Worm (Caenorhabditis elegans): ENCODE measurements around the gene smi-1.

Gene smi-1

ce11 chrIII:1852126-1852717 is 25.9 kb upstream of the smi-1 start:
- TF ChIP-seq R02D3.7 (tag; optimal IDR thresholded peaks at IDR 0.05) (no peak), madf-9 (GFP tag; conservative IDR thresholded peaks at IDR 0.05) (no peak), ceh-28 (tag; optimal IDR thresholded peaks at IDR 0.05) (peak; percentile 68), unc-39 (tag; optimal IDR thresholded peaks at IDR 0.05) (no peak), dpl-1 (GFP tag; optimal IDR thresholded peaks at IDR 0.05) (no peak), snpc-1.2 (GFP tag; IDR thresholded peaks at IDR 0.05) (no peak), set-16 (GFP tag; IDR thresholded peaks at IDR 0.05) (peak; percentile 77; the same call in 1 of the 2 replicates), zfp-2 (tag; optimal IDR thresholded peaks at IDR 0.05) (no peak)

ce11 chrIII:1853944-1854343 is 24.2 kb upstream of the smi-1 start:
- no peak for TF ChIP-seq spr-3 (GFP tag; optimal IDR thresholded peaks at IDR 0.05)
- TF ChIP-seq zfp-2 (tag; optimal IDR thresholded peaks at IDR 0.05) = no peak
- TF ChIP-seq zfp-3 (GFP tag; conservative IDR thresholded peaks at IDR 0.05) = no peak
- TF ChIP-seq jun-1 (tag; optimal IDR thresholded peaks at IDR 0.05) = no peak
- no peak for TF ChIP-seq madf-9 (GFP tag; conservative IDR thresholded peaks at IDR 0.05)
- TF ChIP-seq hlh-30 (tag; optimal IDR thresholded peaks at IDR 0.05; ENCODE audit: insufficient read depth) = peak; percentile 8
- TF ChIP-seq nhr-25 (tag; optimal IDR thresholded peaks at IDR 0.05; ENCODE audit: borderline replicate concordance, insufficient read depth) = peak; percentile 3
- no peak for TF ChIP-seq ces-1 (GFP tag; optimal IDR thresholded peaks at IDR 0.05)
- no peak for TF ChIP-seq nhr-48 (tag; optimal IDR thresholded peaks at IDR 0.05)
- TF ChIP-seq hlh-11 (tag; optimal IDR thresholded peaks at IDR 0.05) = peak; percentile 29
- TF ChIP-seq aha-1 (tag) = peak; percentile 4
- TF ChIP-seq unc-130 (GFP tag; optimal IDR thresholded peaks at IDR 0.05) = no peak
- TF ChIP-seq zip-2 (tag; optimal IDR thresholded peaks at IDR 0.05) = no peak
- TF ChIP-seq mep-1 (tag; optimal IDR thresholded peaks at IDR 0.05) = peak; percentile 13
- no peak for TF ChIP-seq tra-1 (GFP tag; IDR thresholded peaks at IDR 0.05)
- no peak for TF ChIP-seq aly-2 (tag; optimal IDR thresholded peaks at IDR 0.05)
- no peak for TF ChIP-seq T20F7.1 (GFP tag; optimal IDR thresholded peaks at IDR 0.05)
- TF ChIP-seq daf-12 (tag; optimal IDR thresholded peaks at IDR 0.05) = no peak
- peak; percentile 47; the same call in 1 of the 2 replicates for TF ChIP-seq hmg-1.1 (GFP tag; IDR thresholded peaks at IDR 0.05)
- no peak for TF ChIP-seq daf-8 (GFP tag; IDR thresholded peaks at IDR 0.05)
- TF ChIP-seq skn-1 (tag; optimal IDR thresholded peaks at IDR 0.05) = no peak
- TF ChIP-seq Y48G9A.11 (GFP tag; IDR thresholded peaks at IDR 0.05) = no peak
- no peak for TF ChIP-seq fkh-10 (GFP tag; optimal IDR thresholded peaks at IDR 0.05)
- no peak for TF ChIP-seq dve-1 (tag; optimal IDR thresholded peaks at IDR 0.05; ENCODE audit: insufficient read depth)
- no peak for TF ChIP-seq lin-39 (tag; optimal IDR thresholded peaks at IDR 0.05)
- no peak for TF ChIP-seq F37D6.2 (tag; optimal IDR thresholded peaks at IDR 0.05)
- TF ChIP-seq zag-1 (tag; optimal IDR thresholded peaks at IDR 0.05) = no peak
- TF ChIP-seq nhr-28 (tag; optimal IDR thresholded peaks at IDR 0.05) = peak; percentile 31
- no peak for TF ChIP-seq lin-13 (GFP tag; optimal IDR thresholded peaks at IDR 0.05)

ce11 chrIII:1855092-1855491 is 23.1 kb upstream of the smi-1 start, which contains the start of gene hlh-33:
hlh-33 (plus strand) TSS chrIII:1855392.
- TF ChIP-seq F26F4.8 (GFP tag; conservative IDR thresholded peaks at IDR 0.05) = no peak
- no peak for TF ChIP-seq lin-15B (tag; optimal IDR thresholded peaks at IDR 0.05)
- no peak for TF ChIP-seq mep-1 (tag; optimal IDR thresholded peaks at IDR 0.05)
- peak in 1 of 2 experiments; percentile 51 for TF ChIP-seq unc-62 (GFP tag; optimal IDR thresholded peaks at IDR 0.05 in 1 of 2)
- TF ChIP-seq unc-62 (tag; optimal IDR thresholded peaks at IDR 0.05) = no peak

Data from whole organism, L4 larva.